Fruit fly (Drosophila melanogaster): ENCODE data around the gene Ype.

DNA sequence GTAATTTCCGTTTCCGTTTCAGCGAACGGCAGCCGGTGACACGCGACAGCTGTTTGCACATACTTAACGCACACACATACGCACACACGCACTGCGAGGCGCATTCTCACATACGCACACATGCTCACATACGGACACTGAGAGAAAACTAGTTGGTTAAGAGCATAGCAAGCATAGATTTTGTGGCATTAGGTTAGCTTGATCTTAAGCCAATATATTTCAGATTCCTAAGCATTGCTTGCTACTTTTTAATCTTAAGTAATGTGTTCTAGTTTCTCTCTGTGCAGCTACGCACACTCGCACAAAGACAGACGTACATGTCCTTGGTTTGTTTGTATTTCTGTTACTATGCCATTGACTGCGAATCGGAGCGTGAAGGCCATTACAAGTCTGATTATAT is 46.8 kb upstream of the Ype start:
- no peak for TF ChIP-seq br (GFP tag; optimal IDR thresholded peaks at IDR 0.05)
- no peak for TF ChIP-seq psq (GFP tag; optimal IDR thresholded peaks at IDR 0.05)
- TF ChIP-seq foxo (GFP tag; optimal IDR thresholded peaks at IDR 0.05), result no peak
- no peak for TF ChIP-seq h (GFP tag; optimal IDR thresholded peaks at IDR 0.05)
- no peak for TF ChIP-seq sage (GFP tag; optimal IDR thresholded peaks at IDR 0.05)
- TF ChIP-seq dl (GFP tag; optimal IDR thresholded peaks at IDR 0.05; ENCODE audit: insufficient read depth in 1 of 2, partially characterized antibody in 2 of 2), result no peak
- TF ChIP-seq pan (optimal IDR thresholded peaks at IDR 0.05), result no peak
- TF ChIP-seq woc (GFP tag; optimal IDR thresholded peaks at IDR 0.05), result no peak
- no peak for TF ChIP-seq Hnf4 (GFP tag; optimal IDR thresholded peaks at IDR 0.05)
- no peak for TF ChIP-seq tai (GFP tag; optimal IDR thresholded peaks at IDR 0.05)
- no peak for TF ChIP-seq OdsH (GFP tag; optimal IDR thresholded peaks at IDR 0.05)
